Fruit fly (Drosophila melanogaster) whole organism, wandering third instar larva: ENCODE results near the gene CG7634.

Experiments
- Abd-B ChIP-seq: fragments of >200 bp; optimal IDR thresholded peaks from 2 replicates; lab custom pipeline; 2017; ENCODE audit warnings: missing biosample characterization, missing genetic modification characterization
- CG32264 ChIP-seq: fragments of 200-800 bp; sonication (Bioruptor generic); optimal IDR thresholded peaks from 2 replicates; lab custom pipeline; 2016; ENCODE audit warnings: missing biosample characterization, missing genetic modification characterization
- CG9705 ChIP-seq: fragments of 200-800 bp; sonication (Bioruptor generic); optimal IDR thresholded peaks from 2 replicates; lab custom pipeline; 2018; ENCODE audit warnings: missing biosample characterization, mild to moderate bottlenecking, missing genetic modification characterization
- CrebA ChIP-seq: fragments of 200-800 bp; sonication (Bioruptor generic); optimal IDR thresholded peaks from 2 replicates; lab custom pipeline; 2016; ENCODE audit warnings: missing biosample characterization, mild to moderate bottlenecking, missing genetic modification characterization, borderline replicate concordance
- Dfd ChIP-seq: fragments of >200 bp; optimal IDR thresholded peaks from 2 replicates; lab custom pipeline; 2017; ENCODE audit warnings: missing biosample characterization, missing genetic modification characterization
- Dif ChIP-seq: fragments of 200-275, 200-300 bp; sonication (Bioruptor generic); optimal IDR thresholded peaks from 2 replicates; lab custom pipeline; 2018; ENCODE audit warnings: missing biosample characterization, missing genetic modification characterization; ENCODE audit not compliant: partially characterized antibody
- GATAd ChIP-seq: sonication (Bioruptor generic); optimal IDR thresholded peaks from 2 replicates; lab custom pipeline; 2016; ENCODE audit warnings: missing biosample characterization, missing genetic modification characterization
- HLH106 ChIP-seq: fragments of 200-800 bp; optimal IDR thresholded peaks from 3 replicates; lab custom pipeline; 2019; ENCODE audit warnings: missing biosample characterization, mild to moderate bottlenecking, missing genetic modification characterization, moderate library complexity
- Hnf4 ChIP-seq: fragments of 200-800 bp; sonication (Bioruptor generic); optimal IDR thresholded peaks from 2 replicates; lab custom pipeline; 2016; ENCODE audit warnings: missing biosample characterization, mild to moderate bottlenecking, missing genetic modification characterization
- Hr78 ChIP-seq: fragments of >200 bp; optimal IDR thresholded peaks from 2 replicates; lab custom pipeline; 2017; ENCODE audit warnings: missing biosample characterization, missing genetic modification characterization
- Hr83 ChIP-seq: fragments of 200-300 bp; sonication (Bioruptor generic); optimal IDR thresholded peaks from 2 replicates; lab custom pipeline; 2016; ENCODE audit warnings: missing biosample characterization, mild to moderate bottlenecking, missing genetic modification characterization, moderate library complexity; ENCODE audit not compliant: poor library complexity, severe bottlenecking
- Jra ChIP-seq: sonication (Bioruptor generic); optimal IDR thresholded peaks from 2 replicates; lab custom pipeline; 2016; ENCODE audit warnings: missing biosample characterization, missing genetic modification characterization
- Myc ChIP-seq: fragments of >200 bp; optimal IDR thresholded peaks from 2 replicates; lab custom pipeline; 2017
- OdsH ChIP-seq: fragments of 200-800 bp; sonication (Bioruptor generic); optimal IDR thresholded peaks from 2 replicates; lab custom pipeline; 2016; ENCODE audit warnings: missing biosample characterization, mild to moderate bottlenecking, missing genetic modification characterization
- Rel ChIP-seq, 2 experiments: fragments of 200-800 bp; sonication (Bioruptor generic) in 1 of 2; optimal IDR thresholded peaks; 2 replicates in 1 of 2; 3 replicates in 1 of 2; lab custom pipeline; 2016 to 2019; ENCODE audit warnings: mild to moderate bottlenecking in 2 of 2, missing biosample characterization in 2 of 2, missing genetic modification characterization in 2 of 2, moderate library complexity in 1 of 2
- Vsx2 ChIP-seq: fragments of 200-300, 225-300 bp; sonication (Bioruptor generic); optimal IDR thresholded peaks from 2 replicates; lab custom pipeline; 2018; ENCODE audit warnings: missing biosample characterization, missing genetic modification characterization; ENCODE audit not compliant: partially characterized antibody
- br ChIP-seq: fragments of 200-800 bp; sonication (Bioruptor generic); optimal IDR thresholded peaks from 2 replicates; lab custom pipeline; 2016; ENCODE audit warnings: missing biosample characterization, missing genetic modification characterization
- brk ChIP-seq: fragments of 200-800 bp; sonication (Bioruptor generic); optimal IDR thresholded peaks from 2 replicates; lab custom pipeline; 2016; ENCODE audit warnings: missing biosample characterization, mild to moderate bottlenecking, missing genetic modification characterization
- dl ChIP-seq, 2 experiments: fragments of 175-275, 200-275 bp in 1 of 2; fragments of 200-275 bp in 1 of 2; sonication (Bioruptor generic); optimal IDR thresholded peaks; lab custom pipeline; 2018; ENCODE audit warnings: mild to moderate bottlenecking in 2 of 2, missing biosample characterization in 2 of 2, missing genetic modification characterization in 2 of 2, moderate library complexity in 2 of 2; ENCODE audit not compliant: partially characterized antibody in 2 of 2, insufficient read depth in 1 of 2
- dmrt93B ChIP-seq: fragments of 200-800 bp; sonication (Bioruptor generic); optimal IDR thresholded peaks from 2 replicates; lab custom pipeline; 2018; ENCODE audit warnings: missing biosample characterization, mild to moderate bottlenecking, missing genetic modification characterization
- ey ChIP-seq: fragments of 200-800 bp; sonication (Bioruptor generic); optimal IDR thresholded peaks from 2 replicates; lab custom pipeline; 2016; ENCODE audit warnings: missing biosample characterization, missing genetic modification characterization
- foxo ChIP-seq, 2 experiments: fragments of 200-800 bp; sonication (Bioruptor generic); optimal IDR thresholded peaks; 2 replicates in 1 of 2; 3 replicates in 1 of 2; lab custom pipeline; 2016 to 2017; ENCODE audit warnings: missing biosample characterization in 2 of 2, missing genetic modification characterization in 2 of 2
- fru ChIP-seq: fragments of 200-800 bp; sonication (Bioruptor generic); optimal IDR thresholded peaks from 3 replicates; lab custom pipeline; 2016; ENCODE audit warnings: missing biosample characterization, mild to moderate bottlenecking, missing genetic modification characterization
- h ChIP-seq: fragments of 200-800 bp; sonication (Bioruptor generic); optimal IDR thresholded peaks from 3 replicates; lab custom pipeline; 2016; ENCODE audit warnings: missing biosample characterization, mild to moderate bottlenecking, missing genetic modification characterization
- lola ChIP-seq: fragments of >200 bp; optimal IDR thresholded peaks from 2 replicates; lab custom pipeline; 2017; ENCODE audit warnings: missing biosample characterization, missing genetic modification characterization
- pan ChIP-seq: fragments of >200 bp; optimal IDR thresholded peaks from 2 replicates; lab custom pipeline; 2017
- psq ChIP-seq: fragments of 200-800 bp; sonication (Bioruptor generic); optimal IDR thresholded peaks from 3 replicates; lab custom pipeline; 2017; ENCODE audit warnings: missing biosample characterization, mild to moderate bottlenecking, missing genetic modification characterization, moderate library complexity
- sage ChIP-seq: fragments of 200-800 bp; sonication (Bioruptor generic); optimal IDR thresholded peaks from 2 replicates; lab custom pipeline; 2016; ENCODE audit warnings: missing biosample characterization, mild to moderate bottlenecking, missing genetic modification characterization
- sv ChIP-seq: fragments of 200-800 bp; sonication (Bioruptor generic); optimal IDR thresholded peaks from 3 replicates; lab custom pipeline; 2016; ENCODE audit warnings: missing biosample characterization, missing genetic modification characterization
- tai ChIP-seq: sonication (Bioruptor generic); optimal IDR thresholded peaks from 2 replicates; lab custom pipeline; 2016; ENCODE audit warnings: missing biosample characterization, missing genetic modification characterization
- woc ChIP-seq: sonication (Bioruptor generic); optimal IDR thresholded peaks from 2 replicates; lab custom pipeline; 2016; ENCODE audit warnings: missing biosample characterization, mild to moderate bottlenecking, missing genetic modification characterization

Gene CG7634

dm6 chr3L:21542059-21542458 is 23.2 kb upstream of the CG7634 start, which contains the start of gene CG33290:
TSS of gene CG33290 (plus strand) at chr3L:21542359.
- TF ChIP-seq CG32264 (GFP tag; lab: Kevin White, UChicago) (no peak), foxo (GFP tag; optimal IDR thresholded peaks at IDR 0.05; lab: Kevin White, UChicago) (no peak), sage (GFP tag; lab: Kevin White, UChicago) (no peak), dl (GFP tag; optimal IDR thresholded peaks at IDR 0.05; lab: Kevin White, UChicago; ENCODE audit: insufficient read depth in 1 of 2, partially characterized antibody in 2 of 2) (no peak), h (GFP tag; lab: Kevin White, UChicago) (no peak), Dfd (GFP tag; lab: Kevin White, UChicago) (no peak), Vsx2 (GFP tag; lab: Kevin White, UChicago) (no peak), tai (GFP tag; lab: Kevin White, UChicago) (no peak)

- TF ChIP-seq Hnf4 (GFP tag; lab: Kevin White, UChicago) (no peak), Hr83 (no peak), h (GFP tag; lab: Kevin White, UChicago) (no peak), dmrt93B (GFP tag; lab: Kevin White, UChicago) (no peak), Vsx2 (GFP tag; lab: Kevin White, UChicago) (no peak), Abd-B (GFP tag; lab: Kevin White, UChicago) (no peak), Rel (GFP tag; optimal IDR thresholded peaks at IDR 0.05; lab: Kevin White, UChicago) (no peak), Rel (tag; optimal IDR thresholded peaks at IDR 0.05; lab: Kevin White, UChicago) (no peak)
Measured at dm6 chr3L:21554752-21555151, 10.5 kb upstream of the CG7634 start, which contains the start of gene Wnk. TSS of gene Wnk (minus strand) at chr3L:21554928.

dm6 chr3L:21558176-21558871 is 6.9 kb upstream of the CG7634 start, which contains the start of gene CG7173:
TSS of gene CG7173 (minus strand) at chr3L:21558226.
- TF ChIP-seq fru (GFP tag; lab: Kevin White, UChicago) = no peak
- TF ChIP-seq h (GFP tag; lab: Kevin White, UChicago) = no peak
- no peak for TF ChIP-seq Myc (lab: Kevin White, UChicago)
- TF ChIP-seq, all 38 proteins: peak for 0

dm6 chr3L:21562081-21562480 is 3.1 kb upstream of the CG7634 start, which contains the start of gene CapaR:
TSS of gene CapaR (minus strand) at chr3L:21562181.
- TF ChIP-seq woc (GFP tag; lab: Kevin White, UChicago) (no peak), dl (GFP tag; optimal IDR thresholded peaks at IDR 0.05; lab: Kevin White, UChicago; ENCODE audit: insufficient read depth in 1 of 2, partially characterized antibody in 2 of 2) (no peak), brk (no peak), Jra (GFP tag; lab: Kevin White, UChicago) (no peak), Rel (GFP tag; optimal IDR thresholded peaks at IDR 0.05; lab: Kevin White, UChicago) (no peak), Rel (tag; optimal IDR thresholded peaks at IDR 0.05; lab: Kevin White, UChicago) (no peak), dmrt93B (GFP tag; lab: Kevin White, UChicago) (no peak), Abd-B (GFP tag; lab: Kevin White, UChicago) (no peak), lola (GFP tag; lab: Kevin White, UChicago) (no peak), foxo (GFP tag; optimal IDR thresholded peaks at IDR 0.05; lab: Kevin White, UChicago) (no peak), Dif (GFP tag; lab: Kevin White, UChicago) (no peak), CG32264 (GFP tag; lab: Kevin White, UChicago) (no peak), Dfd (GFP tag; lab: Kevin White, UChicago) (no peak), h (GFP tag; lab: Kevin White, UChicago) (no peak), Myc (lab: Kevin White, UChicago) (no peak)

- TF ChIP-seq Dif (GFP tag; lab: Kevin White, UChicago) (no peak), pan (lab: Kevin White, UChicago) (no peak), sage (GFP tag; lab: Kevin White, UChicago) (no peak), fru (GFP tag; lab: Kevin White, UChicago) (no peak), CG9705 (no peak), Hr78 (no peak), psq (GFP tag; lab: Kevin White, UChicago) (no peak), br (GFP tag; lab: Kevin White, UChicago) (no peak), Dfd (GFP tag; lab: Kevin White, UChicago) (no peak), GATAd (GFP tag; lab: Kevin White, UChicago) (no peak), CrebA (GFP tag; lab: Kevin White, UChicago) (no peak), OdsH (GFP tag; lab: Kevin White, UChicago) (no peak), Rel (GFP tag; optimal IDR thresholded peaks at IDR 0.05; lab: Kevin White, UChicago) (no peak), Rel (tag; optimal IDR thresholded peaks at IDR 0.05; lab: Kevin White, UChicago) (no peak), HLH106 (tag; lab: Kevin White, UChicago) (no peak), dl (GFP tag; optimal IDR thresholded peaks at IDR 0.05; lab: Kevin White, UChicago; ENCODE audit: insufficient read depth in 1 of 2, partially characterized antibody in 2 of 2) (no peak), Jra (GFP tag; lab: Kevin White, UChicago) (no peak), ey (GFP tag; lab: Kevin White, UChicago) (no peak), sv (GFP tag; lab: Kevin White, UChicago) (no peak)
Measured at dm6 chr3L:21568254-21568653, 3.0 kb downstream of the CG7634 start.
